Worm (Caenorhabditis elegans) whole organism, L4 larva: Measurements from ENCODE around the gene anoh-1.

Experiments
- R02D3.7 ChIP-seq: fragments of 150-350 bp; sonication (generic microtip); optimal IDR thresholded peaks from 3 replicates; lab custom pipeline; 2014; ENCODE audit warnings: missing biosample characterization, missing genetic modification characterization
- ZK546.5 ChIP-seq, 2 experiments: sonication (generic microtip); optimal IDR thresholded peaks; 2 replicates each; lab custom pipeline; 2017; ENCODE audit warnings: missing biosample characterization in 2 of 2, missing genetic modification characterization in 2 of 2
- dmd-8 ChIP-seq: fragments of 200-800 bp; sonication (Bioruptor generic); IDR thresholded peaks from 2 replicates; pipeline ENCODE4 v1.3.6; 2022; ENCODE audit warnings: missing genetic modification characterization, missing compliant biosample characterization
- tag-97 ChIP-seq: fragments of 200-800 bp; sonication (Bioruptor generic); IDR thresholded peaks from 2 replicates; pipeline ENCODE4 v1.3.6; 2022; ENCODE audit warnings: missing genetic modification characterization, missing compliant biosample characterization

DNA sequence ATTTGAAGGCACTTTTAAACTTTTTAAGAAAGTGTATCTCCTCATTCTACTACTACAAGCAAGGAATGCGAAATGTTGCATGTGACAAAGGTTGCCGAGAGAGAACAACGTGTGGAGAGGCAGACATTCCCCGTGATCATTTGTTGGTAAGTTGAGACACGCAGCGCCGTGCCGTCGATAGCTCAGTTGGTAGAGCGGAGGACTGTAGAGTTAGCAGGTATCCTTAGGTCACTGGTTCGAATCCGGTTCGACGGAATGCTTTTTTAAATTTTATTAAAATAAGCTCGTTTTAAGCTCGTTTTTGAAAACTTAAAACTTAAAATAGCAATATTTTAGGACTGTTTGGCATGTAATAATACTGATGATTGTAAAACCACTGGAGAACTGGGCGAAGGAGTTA, 22.0 kb upstream of the anoh-1 start:
- no peak for TF ChIP-seq R02D3.7
- no peak for TF ChIP-seq tag-97 (GFP tag; lab: Robert Waterston, UW)
- TF ChIP-seq ZK546.5 (tag; optimal IDR thresholded peaks at IDR 0.05; lab: Kevin White, UChicago): no peak
- peak; percentile 70; the same call in 1 of the 2 replicates for TF ChIP-seq dmd-8 (GFP tag; lab: Robert Waterston, UW)
